Worm (Caenorhabditis elegans): ENCODE measurements around the gene F54B11.11.

The F54B11.11 gene

ce11 chrX:13561954-13562353 lies 16.6 kb upstream of the F54B11.11 start:
- TF ChIP-seq egl-27 (tag; optimal IDR thresholded peaks at IDR 0.05) (no peak), nhr-12 (tag; optimal IDR thresholded peaks at IDR 0.05) (no peak), mdl-1 (tag; optimal IDR thresholded peaks at IDR 0.05) (no peak), nhr-76 (tag; optimal IDR thresholded peaks at IDR 0.05) (no peak), nhr-23 (tag; optimal IDR thresholded peaks at IDR 0.05) (no peak), ceh-28 (tag; optimal IDR thresholded peaks at IDR 0.05) (no peak), mml-1 (tag; optimal IDR thresholded peaks at IDR 0.05) (no peak), tbx-2 (tag; optimal IDR thresholded peaks at IDR 0.05) (no peak), pha-4 (tag; optimal IDR thresholded peaks at IDR 0.05) (no peak), elt-2 (tag; optimal IDR thresholded peaks at IDR 0.05) (no peak), egl-5 (tag; optimal IDR thresholded peaks at IDR 0.05) (no peak), ZK546.5 (tag; optimal IDR thresholded peaks at IDR 0.05) (no peak), sea-2 (GFP tag; optimal IDR thresholded peaks at IDR 0.05) (no peak), nhr-67 (tag; optimal IDR thresholded peaks at IDR 0.05) (no peak), pqm-1 (tag; optimal IDR thresholded peaks at IDR 0.05) (no peak), nhr-28 (tag; optimal IDR thresholded peaks at IDR 0.05) (no peak), lsy-12 (tag; optimal IDR thresholded peaks at IDR 0.05) (no peak), ztf-4 (tag; optimal IDR thresholded peaks at IDR 0.05) (no peak), unc-62 (GFP tag; optimal IDR thresholded peaks at IDR 0.05) (no peak), ceh-16 (tag; optimal IDR thresholded peaks at IDR 0.05) (no peak)

ce11 chrX:13566436-13566835 lies 12.1 kb upstream of the F54B11.11 start, which contains the start of gene R01E6.2:
R01E6.2 (minus strand) TSS chrX:13566536.
- TF ChIP-seq ceh-82 (tag; optimal IDR thresholded peaks at IDR 0.05) (no peak), mdl-1 (tag; optimal IDR thresholded peaks at IDR 0.05) (no peak), ZK546.5 (tag; optimal IDR thresholded peaks at IDR 0.05) (no peak), fkh-10 (GFP tag; optimal IDR thresholded peaks at IDR 0.05) (no peak), fos-1 (tag; optimal IDR thresholded peaks at IDR 0.05) (no peak), pha-4 (tag; optimal IDR thresholded peaks at IDR 0.05) (no peak), ama-1 (optimal IDR thresholded peaks at IDR 0.05) (no peak), nhr-77 (tag; optimal IDR thresholded peaks at IDR 0.05) (no peak), jun-1 (tag; optimal IDR thresholded peaks at IDR 0.05) (no peak), nhr-11 (tag; optimal IDR thresholded peaks at IDR 0.05) (no peak)

ce11 chrX:13569854-13570253 lies 8.7 kb upstream of the F54B11.11 start, which contains the start of gene R01E6.7:
R01E6.7 (minus strand) TSS chrX:13569954.
- TF ChIP-seq aly-2 (tag; optimal IDR thresholded peaks at IDR 0.05) (no peak), nhr-12 (tag; optimal IDR thresholded peaks at IDR 0.05) (no peak), nhr-237 (tag; optimal IDR thresholded peaks at IDR 0.05) (no peak), egl-5 (tag; optimal IDR thresholded peaks at IDR 0.05) (no peak), ceh-16 (tag; optimal IDR thresholded peaks at IDR 0.05) (no peak), ama-1 (optimal IDR thresholded peaks at IDR 0.05) (no peak), fkh-10 (GFP tag; optimal IDR thresholded peaks at IDR 0.05) (no peak), nhr-76 (tag; optimal IDR thresholded peaks at IDR 0.05) (no peak)

ce11 chrX:13574029-13574428 lies 4.6 kb upstream of the F54B11.11 start:
- TF ChIP-seq nhr-12 (tag; optimal IDR thresholded peaks at IDR 0.05): no peak
- no peak for TF ChIP-seq ama-1 (optimal IDR thresholded peaks at IDR 0.05)
- no peak for TF ChIP-seq ztf-4 (tag; optimal IDR thresholded peaks at IDR 0.05)
- TF ChIP-seq elt-2 (tag; optimal IDR thresholded peaks at IDR 0.05): no peak
- no peak for TF ChIP-seq daf-12 (tag; optimal IDR thresholded peaks at IDR 0.05)
- TF ChIP-seq ceh-16 (tag; optimal IDR thresholded peaks at IDR 0.05): no peak
- no peak for TF ChIP-seq nhr-77 (tag; optimal IDR thresholded peaks at IDR 0.05)
- no peak for TF ChIP-seq fkh-2 (tag; optimal IDR thresholded peaks at IDR 0.05)
- TF ChIP-seq sea-2 (GFP tag; optimal IDR thresholded peaks at IDR 0.05): no peak
- no peak for TF ChIP-seq egl-27 (tag; optimal IDR thresholded peaks at IDR 0.05)

- no peak for TF ChIP-seq fkh-10 (GFP tag; optimal IDR thresholded peaks at IDR 0.05)
- TF ChIP-seq ceh-28 (tag; optimal IDR thresholded peaks at IDR 0.05): no peak
- no peak for TF ChIP-seq nhr-23 (tag; optimal IDR thresholded peaks at IDR 0.05)
- no peak for TF ChIP-seq unc-62 (GFP tag; optimal IDR thresholded peaks at IDR 0.05)
- TF ChIP-seq ceh-82 (tag; optimal IDR thresholded peaks at IDR 0.05): no peak
- no peak for TF ChIP-seq ceh-9 (tag; optimal IDR thresholded peaks at IDR 0.05)
- TF ChIP-seq elt-2 (tag; optimal IDR thresholded peaks at IDR 0.05): no peak
- TF ChIP-seq sea-2 (GFP tag; optimal IDR thresholded peaks at IDR 0.05): no peak
- no peak for TF ChIP-seq hmg-11 (tag; optimal IDR thresholded peaks at IDR 0.05)
- TF ChIP-seq ztf-11 (tag; optimal IDR thresholded peaks at IDR 0.05): no peak
- no peak for TF ChIP-seq zag-1 (tag; optimal IDR thresholded peaks at IDR 0.05)
- no peak for TF ChIP-seq unc-39 (tag; optimal IDR thresholded peaks at IDR 0.05)
- TF ChIP-seq snpc-4 (tag; optimal IDR thresholded peaks at IDR 0.05): no peak
- no peak for TF ChIP-seq nhr-76 (tag; optimal IDR thresholded peaks at IDR 0.05)
- TF ChIP-seq ZK546.5 (tag; optimal IDR thresholded peaks at IDR 0.05): no peak
Observed at ce11 chrX:13581820-13582219, 3.2 kb downstream of the F54B11.11 start, which contains the start of gene F54B11.10. F54B11.10 (plus strand) TSS chrX:13582120.

Data from whole organism, L3 larva.